Worm (Caenorhabditis elegans) whole organism, L4 larva: ENCODE measurements around the gene C18D11.7.
"Not testable (repeated sequence)": the region's sequence is repeated elsewhere in the genome, so short reads cannot be mapped to it uniquely, and the experiment has no call there.

ENCODE experiments used
- lin-13 ChIP-seq: fragments of 150-350 bp; optimal IDR thresholded peaks from 2 replicates; lab custom pipeline; 2014; ENCODE audit warnings: missing biosample characterization, missing genetic modification reagents, missing genetic modification characterization
- lin-15B ChIP-seq: fragments of 150-350 bp; sonication (generic microtip); optimal IDR thresholded peaks from 3 replicates; lab custom pipeline; 2014; ENCODE audit warnings: missing biosample characterization, missing genetic modification characterization

DNA sequence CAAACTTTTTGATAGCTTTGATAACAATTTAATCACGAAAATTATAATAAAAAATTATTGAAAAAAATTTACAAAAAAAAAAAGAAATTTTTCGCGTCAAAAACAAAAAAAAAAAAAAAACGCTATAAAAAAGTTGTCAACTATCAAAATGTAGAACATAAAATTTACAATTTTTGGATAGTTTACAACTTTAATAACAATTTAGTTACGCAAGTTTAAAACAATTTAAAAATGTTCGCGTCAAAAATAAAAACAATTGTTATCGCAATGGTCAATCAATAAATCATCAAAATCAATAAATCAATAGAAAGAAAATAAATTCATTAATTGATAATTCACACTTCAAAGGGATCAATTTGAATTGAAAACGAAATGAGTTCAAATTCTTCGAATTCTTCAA, 19.2 kb downstream of the C18D11.7 start, which contains the start of gene C24H11.1:
- TF ChIP-seq lin-13, lin-15B: not testable (repeated sequence)
